Worm (Caenorhabditis elegans): ENCODE data around the gene F38B6.7.

F38B6.7 gene

ce11 chrX:6736358-6736991 lies 38.3 kb upstream of the F38B6.7 start (continued):
- TF ChIP-seq unc-86 (tag; optimal IDR thresholded peaks at IDR 0.05) (peak; percentile 40), fos-1 (tag; optimal IDR thresholded peaks at IDR 0.05) (peak; percentile 2), blmp-1 (tag; optimal IDR thresholded peaks at IDR 0.05) (peak; percentile 89), hlh-17 (GFP tag; optimal IDR thresholded peaks at IDR 0.05; ENCODE audit: borderline replicate concordance) (no peak), sox-4 (tag; optimal IDR thresholded peaks at IDR 0.05) (peak; percentile 47), nhr-84 (tag; optimal IDR thresholded peaks at IDR 0.05) (no peak), C04F5.9 (tag; optimal IDR thresholded peaks at IDR 0.05) (no peak), tbx-2 (tag; optimal IDR thresholded peaks at IDR 0.05) (peak; percentile 71), irx-1 (tag; optimal IDR thresholded peaks at IDR 0.05) (peak; percentile 69), swsn-7 (tag; optimal IDR thresholded peaks at IDR 0.05) (peak; percentile 64), unc-62 (GFP tag; optimal IDR thresholded peaks at IDR 0.05) (no peak), ztf-11 (tag; optimal IDR thresholded peaks at IDR 0.05) (peak in 1 of 2 experiments; percentile 11), unc-130 (tag; optimal IDR thresholded peaks at IDR 0.05) (peak; percentile 48), lsy-2 (tag; optimal IDR thresholded peaks at IDR 0.05) (peak; percentile 32 to 62)

ce11 chrX:6735494-6735893 lies 37.3 kb upstream of the F38B6.7 start:
- no peak for TF ChIP-seq unc-98 (GFP tag; IDR thresholded peaks at IDR 0.05)
- TF ChIP-seq lin-39 (tag; optimal IDR thresholded peaks at IDR 0.05): no peak
- peak; percentile 36 for TF ChIP-seq lir-3 (tag; optimal IDR thresholded peaks at IDR 0.05; ENCODE audit: poor library complexity)
- no peak for TF ChIP-seq fos-1 (tag; optimal IDR thresholded peaks at IDR 0.05)
- TF ChIP-seq nhr-19 (GFP tag; conservative IDR thresholded peaks at IDR 0.05): peak; percentile 79
- no peak for TF ChIP-seq efl-1 (optimal IDR thresholded peaks at IDR 0.05)
- no peak for TF ChIP-seq efl-1 (GFP tag; optimal IDR thresholded peaks at IDR 0.05 in 1 of 2)
- peak; percentile 16 for TF ChIP-seq blmp-1 (tag; optimal IDR thresholded peaks at IDR 0.05)
- TF ChIP-seq snu-23 (GFP tag; optimal IDR thresholded peaks at IDR 0.05): peak; percentile 59
- TF ChIP-seq alr-1 (tag; optimal IDR thresholded peaks at IDR 0.05; ENCODE audit: borderline replicate concordance): no peak
- no peak for TF ChIP-seq C04F5.9 (tag; optimal IDR thresholded peaks at IDR 0.05)
- peak in 2 of 6 experiments; percentile 16 to 63 for TF ChIP-seq elt-3 (tag; optimal IDR thresholded peaks at IDR 0.05)
- TF ChIP-seq nhr-47 (tag; optimal IDR thresholded peaks at IDR 0.05): peak; percentile 39
- peak; percentile 36 to 77 for TF ChIP-seq lsy-2 (tag; optimal IDR thresholded peaks at IDR 0.05)
- no peak for TF ChIP-seq aly-2 (tag; optimal IDR thresholded peaks at IDR 0.05)
- peak; percentile 8 for TF ChIP-seq nhr-90 (tag; optimal IDR thresholded peaks at IDR 0.05; ENCODE audit: poor library complexity)
- no peak for TF ChIP-seq fkh-4 (tag; optimal IDR thresholded peaks at IDR 0.05; ENCODE audit: borderline replicate concordance)
- TF ChIP-seq ztf-4 (tag; optimal IDR thresholded peaks at IDR 0.05): peak; percentile 41
- no peak for TF ChIP-seq pqm-1 (tag; optimal IDR thresholded peaks at IDR 0.05)
- TF ChIP-seq irx-1 (tag; optimal IDR thresholded peaks at IDR 0.05): peak; percentile 0
- TF ChIP-seq ztf-11 (tag; optimal IDR thresholded peaks at IDR 0.05): no peak
- peak; percentile 44 for TF ChIP-seq tbx-2 (tag; optimal IDR thresholded peaks at IDR 0.05)
- no peak for TF ChIP-seq zag-1 (tag; optimal IDR thresholded peaks at IDR 0.05)
- no peak for TF ChIP-seq zip-4 (GFP tag; optimal IDR thresholded peaks at IDR 0.05)
- no peak for TF ChIP-seq unc-62 (GFP tag; optimal IDR thresholded peaks at IDR 0.05)
- no peak for TF ChIP-seq hlh-4 (tag; optimal IDR thresholded peaks at IDR 0.05)
- no peak for TF ChIP-seq ama-1 (optimal IDR thresholded peaks at IDR 0.05)
- no peak for TF ChIP-seq dsc-1 (tag; optimal IDR thresholded peaks at IDR 0.05)
- TF ChIP-seq aha-1 (tag; optimal IDR thresholded peaks at IDR 0.05): no peak
- no peak for TF ChIP-seq C34B4.2 (tag; optimal IDR thresholded peaks at IDR 0.05)
- TF ChIP-seq nhr-76 (tag; optimal IDR thresholded peaks at IDR 0.05): no peak
- TF ChIP-seq elt-2 (tag; optimal IDR thresholded peaks at IDR 0.05): no peak
- peak; percentile 65 for TF ChIP-seq nhr-84 (tag; optimal IDR thresholded peaks at IDR 0.05)
- peak in 1 of 3 experiments; percentile 29 for TF ChIP-seq dpl-1 (GFP tag; optimal IDR thresholded peaks at IDR 0.05)
- TF ChIP-seq F16B12.6 (tag; optimal IDR thresholded peaks at IDR 0.05): no peak
- TF ChIP-seq pax-3 (tag; optimal IDR thresholded peaks at IDR 0.05): no peak
- TF ChIP-seq fkh-8 (tag; optimal IDR thresholded peaks at IDR 0.05): peak; percentile 30
- TF ChIP-seq mab-9 (GFP tag; IDR thresholded peaks at IDR 0.05): no peak
- peak; percentile 29 for TF ChIP-seq lin-13 (GFP tag; optimal IDR thresholded peaks at IDR 0.05)
- TF ChIP-seq nhr-11 (tag; optimal IDR thresholded peaks at IDR 0.05): peak; percentile 32
- TF ChIP-seq hlh-17 (GFP tag; optimal IDR thresholded peaks at IDR 0.05; ENCODE audit: borderline replicate concordance): no peak
- peak; percentile 39; the same call in 1 of the 2 replicates for TF ChIP-seq grh-1 (GFP tag; IDR thresholded peaks at IDR 0.05)
- peak; percentile 80 for TF ChIP-seq lin-14 (GFP tag; optimal IDR thresholded peaks at IDR 0.05)
- TF ChIP-seq nhr-85 (tag): peak; percentile 78
